Worm (Caenorhabditis elegans) whole organism, young adult: ENCODE measurements around the gene F59B2.8.
A peak's percentile ranks its signal among the peaks of the same experiment; 100 is the strongest.

ENCODE experiments used
- B0035.1 ChIP-seq: sonication (generic microtip); optimal IDR thresholded peaks from 2 replicates; lab custom pipeline; 2016; ENCODE audit warnings: missing genetic modification characterization, mild to moderate bottlenecking, missing compliant biosample characterization, missing genotype, missing genetic modification reagents
- C17E4.6 ChIP-seq: fragments of 200-800 bp; sonication (Bioruptor generic); IDR thresholded peaks from 2 replicates; pipeline ENCODE4 v1.3.6; 2022; ENCODE audit warnings: missing genetic modification reagents, missing genetic modification characterization, missing compliant biosample characterization
- D2030.7 ChIP-seq: fragments of 200-800 bp; sonication (Bioruptor generic); IDR thresholded peaks from 2 replicates; pipeline ENCODE4 v1.3.6; 2022; ENCODE audit warnings: missing genetic modification reagents, missing genetic modification characterization, missing compliant biosample characterization
- F33H1.4 ChIP-seq: fragments of 200-800 bp; sonication (Bioruptor generic); IDR thresholded peaks from 2 replicates; pipeline ENCODE4 v1.3.6; 2022; ENCODE audit warnings: missing genetic modification reagents, missing genetic modification characterization, missing compliant biosample characterization
- F39B2.1 ChIP-seq: fragments of 200-800 bp; sonication (Bioruptor generic); IDR thresholded peaks from 2 replicates; pipeline ENCODE4 v1.3.6; 2022; ENCODE audit warnings: missing genetic modification reagents, missing genetic modification characterization, missing compliant biosample characterization
- F49E8.2 ChIP-seq: sonication (generic microtip); optimal IDR thresholded peaks from 3 replicates; lab custom pipeline; 2017; ENCODE audit warnings: missing genetic modification characterization, mild to moderate bottlenecking, missing compliant biosample characterization, antibody characterized with exemption, moderate library complexity; ENCODE audit not compliant: insufficient read depth
- F55B11.4 ChIP-seq: sonication (generic microtip); optimal IDR thresholded peaks from 2 replicates; lab custom pipeline; 2016; ENCODE audit warnings: missing compliant biosample characterization, missing genetic modification characterization, borderline replicate concordance; ENCODE audit not compliant: insufficient read depth
- F57A8.1 ChIP-seq: fragments of 200-800 bp; sonication (Bioruptor generic); optimal IDR thresholded peaks from 2 replicates; lab custom pipeline; 2018; ENCODE audit warnings: mild to moderate bottlenecking, missing genetic modification characterization, moderate library complexity, missing compliant biosample characterization
- F57C9.4 ChIP-seq: sonication (generic microtip); optimal IDR thresholded peaks from 2 replicates; lab custom pipeline; 2017; ENCODE audit warnings: mild to moderate bottlenecking, missing genetic modification characterization, missing compliant biosample characterization
- Y79H2A.3 ChIP-seq: fragments of 200-800 bp; sonication (Bioruptor generic); conservative IDR thresholded peaks from 2 replicates; pipeline ENCODE4 v1.3.6; 2022; ENCODE audit warnings: missing genetic modification reagents, missing genetic modification characterization, missing compliant biosample characterization
- attf-6 ChIP-seq: fragments of 200-800 bp; sonication (Bioruptor generic); IDR thresholded peaks from 2 replicates; pipeline ENCODE4 v1.3.6; 2022; ENCODE audit warnings: missing genetic modification reagents, missing genetic modification characterization, missing compliant biosample characterization
- ceh-100 ChIP-seq: fragments of 200-800 bp; sonication (Bioruptor generic); IDR thresholded peaks from 2 replicates; pipeline ENCODE4 v1.3.6; 2022; ENCODE audit warnings: missing genetic modification reagents, missing genetic modification characterization, missing compliant biosample characterization
- ceh-58 ChIP-seq: fragments of 200-800 bp; sonication (Bioruptor generic); IDR thresholded peaks from 2 replicates; pipeline ENCODE4 v1.3.6; 2022; ENCODE audit warnings: missing genetic modification characterization, missing compliant biosample characterization
- ceh-79 ChIP-seq: sonication (generic microtip); optimal IDR thresholded peaks from 2 replicates; lab custom pipeline; 2017; ENCODE audit warnings: mild to moderate bottlenecking, missing genetic modification characterization, missing compliant biosample characterization
- dox-1 ChIP-seq: fragments of 200-800 bp; sonication (Bioruptor generic); IDR thresholded peaks from 2 replicates; pipeline ENCODE4 v1.3.6; 2022; ENCODE audit warnings: missing genetic modification reagents, missing genetic modification characterization, missing compliant biosample characterization
- dpff-1 ChIP-seq: sonication (generic microtip); optimal IDR thresholded peaks from 2 replicates; lab custom pipeline; 2017; ENCODE audit warnings: mild to moderate bottlenecking, missing genetic modification characterization, missing compliant biosample characterization
- dpl-1 ChIP-seq: fragments of 150-350 bp; optimal IDR thresholded peaks from 2 replicates; lab custom pipeline; 2014; ENCODE audit warnings: missing biosample characterization, missing genetic modification reagents, missing genetic modification characterization
- ets-4 ChIP-seq: fragments of 200-800 bp; sonication (Bioruptor generic); optimal IDR thresholded peaks from 2 replicates; lab custom pipeline; 2018; ENCODE audit warnings: mild to moderate bottlenecking, missing genetic modification characterization, missing compliant biosample characterization
- gei-17 ChIP-seq: fragments of 200-800 bp; sonication (Bioruptor generic); optimal IDR thresholded peaks from 2 replicates; lab custom pipeline; 2018; ENCODE audit warnings: mild to moderate bottlenecking, missing genetic modification characterization, missing compliant biosample characterization
- hlh-12 ChIP-seq: sonication (generic microtip); optimal IDR thresholded peaks from 2 replicates; lab custom pipeline; 2016; ENCODE audit warnings: missing genetic modification characterization, missing compliant biosample characterization
- hlh-26 ChIP-seq: fragments of 200-800 bp; sonication (Bioruptor generic); conservative IDR thresholded peaks from 2 replicates; pipeline ENCODE4 v1.3.6; 2022; ENCODE audit warnings: missing genetic modification reagents, missing genetic modification characterization, missing compliant biosample characterization
- let-526 ChIP-seq: fragments of 200-800 bp; sonication (Bioruptor generic); IDR thresholded peaks from 2 replicates; pipeline ENCODE4 v1.3.6; 2022; ENCODE audit warnings: missing genetic modification reagents, missing genetic modification characterization, missing compliant biosample characterization
- lin-35 ChIP-seq, 3 experiments: fragments of 150-350 bp in 2 of 3; sonication (generic microtip) in 1 of 3; optimal IDR thresholded peaks; 2 replicates each; lab custom pipeline; 2014 to 2018; ENCODE audit warnings: missing biosample characterization in 3 of 3, missing genetic modification characterization in 3 of 3, missing genetic modification reagents in 3 of 3
- lin-54 ChIP-seq: fragments of 200-800 bp; sonication (Bioruptor generic); optimal IDR thresholded peaks from 2 replicates; lab custom pipeline; 2018; ENCODE audit warnings: mild to moderate bottlenecking, missing genetic modification characterization, missing compliant biosample characterization
- lir-1 ChIP-seq: fragments of 200-800 bp; sonication (Bioruptor generic); conservative IDR thresholded peaks from 2 replicates; pipeline ENCODE4 v1.3.6; 2022; ENCODE audit warnings: missing genetic modification reagents, missing genetic modification characterization, missing compliant biosample characterization
- lsl-1 ChIP-seq: fragments of 200-800 bp; sonication (Bioruptor generic); optimal IDR thresholded peaks from 2 replicates; lab custom pipeline; 2018; ENCODE audit warnings: mild to moderate bottlenecking, missing genetic modification characterization, moderate library complexity, missing compliant biosample characterization
- lsy-27 ChIP-seq: sonication (generic microtip); optimal IDR thresholded peaks from 2 replicates; lab custom pipeline; 2017; ENCODE audit warnings: missing genetic modification characterization, mild to moderate bottlenecking, missing compliant biosample characterization, antibody characterized with exemption, missing genotype, borderline replicate concordance; ENCODE audit not compliant: insufficient read depth
- madf-6 ChIP-seq: fragments of 200-800 bp; sonication (Bioruptor generic); IDR thresholded peaks from 2 replicates; pipeline ENCODE4 v1.3.6; 2022; ENCODE audit warnings: missing genetic modification reagents, missing genetic modification characterization, missing compliant biosample characterization
- madf-8 ChIP-seq: fragments of 200-800 bp; sonication (Bioruptor generic); conservative IDR thresholded peaks from 2 replicates; pipeline ENCODE4 v1.3.6; 2022; ENCODE audit warnings: missing genetic modification reagents, missing genetic modification characterization, missing compliant biosample characterization
- mcd-1 ChIP-seq: fragments of 200-800 bp; sonication (Bioruptor generic); IDR thresholded peaks from 2 replicates; pipeline ENCODE4 v1.3.6; 2022; ENCODE audit warnings: missing genetic modification reagents, missing genetic modification characterization, missing compliant biosample characterization
- mel-28 ChIP-seq: sonication (generic microtip); optimal IDR thresholded peaks from 2 replicates; lab custom pipeline; 2016; ENCODE audit warnings: borderline replicate concordance, mild to moderate bottlenecking, missing genetic modification characterization, missing compliant biosample characterization
- nhr-120 ChIP-seq: fragments of 200-800 bp; sonication (Bioruptor generic); IDR thresholded peaks from 2 replicates; pipeline ENCODE4 v1.3.6; 2022; ENCODE audit warnings: missing genetic modification characterization, missing compliant biosample characterization
- nhr-179 ChIP-seq: sonication (generic microtip); optimal IDR thresholded peaks from 2 replicates; lab custom pipeline; 2016; ENCODE audit warnings: mild to moderate bottlenecking, missing genetic modification characterization, missing compliant biosample characterization
- nhr-27 ChIP-seq: fragments of 200-800 bp; sonication (Bioruptor generic); optimal IDR thresholded peaks from 2 replicates; lab custom pipeline; 2018; ENCODE audit warnings: mild to moderate bottlenecking, missing genetic modification characterization, moderate library complexity, missing compliant biosample characterization
- nhr-80 ChIP-seq: sonication (generic microtip); optimal IDR thresholded peaks from 2 replicates; lab custom pipeline; 2016; ENCODE audit warnings: missing genetic modification characterization, missing compliant biosample characterization
- nhr-90 ChIP-seq: sonication (generic microtip); optimal IDR thresholded peaks from 2 replicates; lab custom pipeline; 2016; ENCODE audit warnings: missing genotype, mild to moderate bottlenecking, missing genetic modification characterization, missing compliant biosample characterization
- rcor-1 ChIP-seq: fragments of 200-800 bp; sonication (Bioruptor generic); IDR thresholded peaks from 2 replicates; pipeline ENCODE4 v1.3.6; 2022; ENCODE audit warnings: missing genetic modification reagents, missing genetic modification characterization, missing compliant biosample characterization
- snpc-3.4 ChIP-seq: sonication (generic microtip); optimal IDR thresholded peaks from 2 replicates; lab custom pipeline; 2017; ENCODE audit warnings: missing genetic modification characterization, mild to moderate bottlenecking, missing compliant biosample characterization, antibody characterized with exemption, moderate library complexity, missing genotype, missing genetic modification reagents
- snpc-4 ChIP-seq, 5 experiments: fragments of 150-350 bp in 1 of 5; sonication (generic microtip) in 4 of 5; optimal IDR thresholded peaks; 2 replicates each; lab custom pipeline; 2014 to 2018; ENCODE audit warnings: missing genetic modification characterization in 5 of 5, missing biosample characterization in 3 of 5, antibody characterized with exemption in 2 of 5, mild to moderate bottlenecking in 2 of 5, missing compliant biosample characterization in 2 of 5, missing genotype in 2 of 5, moderate library complexity in 2 of 5, missing genetic modification reagents in 1 of 5
- sptf-2 ChIP-seq: fragments of 200-800 bp; sonication (Bioruptor generic); optimal IDR thresholded peaks from 2 replicates; lab custom pipeline; 2018; ENCODE audit warnings: mild to moderate bottlenecking, missing genetic modification characterization, missing compliant biosample characterization
- unc-130 ChIP-seq: sonication (generic microtip); optimal IDR thresholded peaks from 2 replicates; lab custom pipeline; 2016; ENCODE audit warnings: missing genetic modification reagents, missing genetic modification characterization, missing compliant biosample characterization
- zfh-2 ChIP-seq: fragments of 200-800 bp; sonication (Bioruptor generic); conservative IDR thresholded peaks from 2 replicates; pipeline ENCODE4 v1.3.6; 2022; ENCODE audit warnings: missing genetic modification reagents, missing genetic modification characterization, missing compliant biosample characterization
- zim-3 ChIP-seq: sonication (generic microtip); optimal IDR thresholded peaks from 2 replicates; lab custom pipeline; 2017; ENCODE audit warnings: mild to moderate bottlenecking, missing genetic modification characterization, moderate library complexity, missing compliant biosample characterization
- ztf-18 ChIP-seq: sonication (generic microtip); optimal IDR thresholded peaks from 2 replicates; lab custom pipeline; 2016; ENCODE audit warnings: missing genotype, mild to moderate bottlenecking, missing genetic modification characterization, missing compliant biosample characterization
- ztf-26 ChIP-seq: sonication (generic microtip); optimal IDR thresholded peaks from 2 replicates; lab custom pipeline; 2017; ENCODE audit warnings: missing genetic modification characterization, missing compliant biosample characterization
- ztf-28 ChIP-seq: fragments of 200-800 bp; sonication (Bioruptor generic); IDR thresholded peaks from 2 replicates; pipeline ENCODE4 v1.3.6; 2022; ENCODE audit warnings: missing genetic modification reagents, missing genetic modification characterization, missing compliant biosample characterization
- ztf-3 ChIP-seq: fragments of 200-800 bp; sonication (Bioruptor generic); optimal IDR thresholded peaks from 2 replicates; lab custom pipeline; 2018; ENCODE audit warnings: mild to moderate bottlenecking, missing genetic modification characterization, missing compliant biosample characterization

The F59B2.8 gene

DNA sequence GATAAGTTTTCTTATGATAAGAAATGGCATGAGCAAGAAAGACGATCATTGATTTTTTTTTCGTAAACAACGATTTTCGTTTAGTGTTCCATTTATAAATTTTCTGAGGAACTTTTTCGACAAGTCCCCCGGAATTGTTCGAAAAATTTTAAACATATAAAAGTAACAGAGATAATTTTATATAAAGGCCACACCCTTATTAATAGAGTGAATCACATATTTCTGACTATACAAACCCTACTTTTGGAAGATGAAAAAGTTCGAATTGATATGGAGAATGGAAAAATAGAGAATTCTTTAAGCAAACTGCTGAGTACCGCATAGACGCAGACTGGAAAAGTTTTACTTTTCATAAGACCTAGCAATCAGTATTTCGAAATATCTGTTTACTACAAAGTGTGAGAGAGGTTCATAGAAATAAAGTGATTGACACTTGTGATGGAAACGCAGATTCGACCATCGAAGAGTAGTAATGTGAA lies 41.2 kb upstream of the F59B2.8 start (continued):
- TF ChIP-seq lsy-27 (tag; lab: Kevin White, UChicago) (no peak), ceh-100 (GFP tag; lab: Robert Waterston, UW) (no peak; the same call in 1 of the 2 replicates), ztf-28 (GFP tag; lab: Robert Waterston, UW) (no peak), gei-17 (peak; percentile 48), F39B2.1 (GFP tag; lab: Robert Waterston, UW) (no peak), unc-130 (GFP tag; lab: Kevin White, UChicago) (no peak), nhr-90 (tag; lab: Kevin White, UChicago) (peak; percentile 24), ceh-79 (tag; lab: Kevin White, UChicago) (no peak), dpl-1 (GFP tag; lab: Kevin White, UChicago) (peak; percentile 12), hlh-26 (GFP tag; lab: Robert Waterston, UW) (no peak), madf-8 (GFP tag; lab: Robert Waterston, UW) (no peak), hlh-12 (tag; lab: Kevin White, UChicago) (no peak), ztf-3 (GFP tag; lab: Kevin White, UChicago) (no peak), nhr-179 (tag; lab: Kevin White, UChicago) (no peak), F57A8.1 (GFP tag; lab: Kevin White, UChicago) (no peak), D2030.7 (GFP tag; lab: Robert Waterston, UW) (no peak), F49E8.2 (tag; lab: Kevin White, UChicago) (no peak), lsl-1 (GFP tag; lab: Kevin White, UChicago) (peak; percentile 42), lir-1 (peak; percentile 44), mel-28 (tag; lab: Kevin White, UChicago) (peak; percentile 72), zfh-2 (GFP tag; lab: Robert Waterston, UW) (no peak), sptf-2 (GFP tag; lab: Kevin White, UChicago) (peak; percentile 8), snpc-3.4 (tag; lab: Kevin White, UChicago) (no peak), madf-6 (peak; percentile 43; the same call in 1 of the 2 replicates), let-526 (peak; percentile 63; the same call in 1 of the 2 replicates), ztf-18 (tag; lab: Kevin White, UChicago) (peak; percentile 53), C17E4.6 (GFP tag; lab: Robert Waterston, UW) (no peak), rcor-1 (GFP tag; lab: Robert Waterston, UW) (0 out of 2 replicates have a peak, but pooled peaks have one; percentile 34), ets-4 (GFP tag; lab: Kevin White, UChicago) (no peak), B0035.1 (tag; lab: Kevin White, UChicago) (no peak), nhr-27 (no peak), snpc-4 (GFP tag; optimal IDR thresholded peaks at IDR 0.05; lab: Kevin White, UChicago) (no peak), snpc-4 (tag; optimal IDR thresholded peaks at IDR 0.05; lab: Kevin White, UChicago) (peak in 2 of 4 experiments; percentile 23 to 46), nhr-120 (GFP tag; lab: Robert Waterston, UW) (no peak), ceh-58 (no peak), F55B11.4 (tag; lab: Kevin White, UChicago) (no peak), lin-35 (GFP tag; optimal IDR thresholded peaks at IDR 0.05; lab: Kevin White, UChicago) (peak in 1 of 3 experiments; percentile 15), zim-3 (tag; lab: Kevin White, UChicago) (peak; percentile 47), nhr-80 (tag; lab: Kevin White, UChicago) (peak; percentile 84), lin-54 (peak; percentile 56), attf-6 (GFP tag; lab: Robert Waterston, UW) (no peak), F57C9.4 (tag; lab: Kevin White, UChicago) (peak; percentile 37), Y79H2A.3 (GFP tag; lab: Robert Waterston, UW) (peak; percentile 72; the same call in 1 of the 2 replicates), F33H1.4 (GFP tag; lab: Robert Waterston, UW) (peak; percentile 10; the same call in 1 of the 2 replicates), mcd-1 (peak; percentile 40; the same call in 1 of the 2 replicates), ztf-26 (peak; percentile 87), dpff-1 (peak; percentile 82), dox-1 (peak; percentile 76)
